Worm (Caenorhabditis elegans): Measurements from ENCODE around the gene T12D8.10.
A peak's percentile ranks its signal among the peaks of the same experiment; 100 is the strongest.

Gene T12D8.10

DNA sequence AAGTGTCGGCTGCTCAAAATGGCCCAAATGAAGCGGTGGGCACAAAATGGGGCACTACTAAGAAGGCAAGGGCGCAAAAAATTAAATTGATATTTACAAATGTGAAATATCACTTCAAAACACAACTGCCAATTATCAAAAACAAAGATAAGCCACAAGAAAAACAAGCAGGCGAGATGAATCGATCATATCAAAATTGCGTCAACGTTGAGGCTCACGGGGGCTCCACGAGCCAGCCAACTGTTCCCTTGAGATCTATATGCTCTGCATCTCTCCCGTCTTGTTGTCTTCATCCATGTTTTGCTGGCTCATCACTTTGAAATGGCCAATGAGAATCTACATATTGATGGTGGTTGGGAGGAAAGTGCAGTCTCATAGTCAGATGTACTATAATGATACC, 6.9 kb downstream of the T12D8.10 start:
- TF ChIP-seq swsn-7 (tag; optimal IDR thresholded peaks at IDR 0.05) (no peak), aha-1 (tag; optimal IDR thresholded peaks at IDR 0.05) (no peak), isw-1 (GFP tag; IDR thresholded peaks at IDR 0.05) (no peak), ceh-82 (tag; optimal IDR thresholded peaks at IDR 0.05) (no peak), unc-130 (tag; optimal IDR thresholded peaks at IDR 0.05) (peak; percentile 36), ets-5 (GFP tag; IDR thresholded peaks at IDR 0.05) (no peak), rnt-1 (tag; optimal IDR thresholded peaks at IDR 0.05) (peak; percentile 34), egl-27 (tag; optimal IDR thresholded peaks at IDR 0.05) (no peak), nhr-71 (tag; optimal IDR thresholded peaks at IDR 0.05) (peak; percentile 30), lin-14 (GFP tag; optimal IDR thresholded peaks at IDR 0.05) (peak; percentile 27), mdl-1 (tag; optimal IDR thresholded peaks at IDR 0.05) (peak in 1 of 2 experiments; percentile 16), pax-3 (tag; optimal IDR thresholded peaks at IDR 0.05) (no peak), nhr-237 (tag; optimal IDR thresholded peaks at IDR 0.05) (no peak)

DNA sequence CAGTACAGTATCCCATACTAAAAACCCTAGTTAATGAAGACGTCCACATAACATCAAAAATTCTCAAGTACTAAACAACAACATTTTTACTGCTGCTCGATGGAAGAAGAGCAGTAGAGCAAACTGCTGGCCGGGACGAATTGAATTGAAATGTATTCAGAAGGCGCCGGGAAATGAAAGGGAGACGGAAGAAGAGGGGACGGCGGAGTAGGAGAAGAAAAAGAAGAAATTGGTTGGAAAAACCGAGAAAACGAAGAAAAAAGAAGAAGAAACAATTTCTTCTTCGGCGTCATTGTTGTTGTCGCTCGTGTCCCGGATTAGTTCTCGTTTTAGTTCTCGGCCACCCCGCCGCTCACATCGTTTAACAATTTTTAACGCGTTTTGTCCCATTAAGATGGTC, 8.3 kb downstream of the T12D8.10 start:
- TF ChIP-seq hlh-17 (GFP tag; optimal IDR thresholded peaks at IDR 0.05; ENCODE audit: borderline replicate concordance) (no peak), alr-1 (tag; optimal IDR thresholded peaks at IDR 0.05; ENCODE audit: borderline replicate concordance) (no peak), unc-98 (GFP tag; IDR thresholded peaks at IDR 0.05) (no peak), nhr-11 (tag; optimal IDR thresholded peaks at IDR 0.05) (no peak), fkh-10 (GFP tag; optimal IDR thresholded peaks at IDR 0.05) (peak; percentile 30), nhr-237 (tag; optimal IDR thresholded peaks at IDR 0.05) (no peak), nhr-71 (tag; optimal IDR thresholded peaks at IDR 0.05) (no peak), lin-14 (GFP tag; optimal IDR thresholded peaks at IDR 0.05) (peak; percentile 50), fkh-4 (tag; optimal IDR thresholded peaks at IDR 0.05; ENCODE audit: borderline replicate concordance) (no peak), ets-5 (GFP tag; IDR thresholded peaks at IDR 0.05) (no peak), nhr-19 (GFP tag; conservative IDR thresholded peaks at IDR 0.05) (no peak), hlh-4 (tag; optimal IDR thresholded peaks at IDR 0.05) (no peak), mef-2 (tag; optimal IDR thresholded peaks at IDR 0.05) (no peak), aha-1 (tag; optimal IDR thresholded peaks at IDR 0.05) (no peak), ceh-90 (tag; optimal IDR thresholded peaks at IDR 0.05) (no peak), nhr-85 (tag) (no peak), xbp-1 (tag; optimal IDR thresholded peaks at IDR 0.05) (no peak), sptf-1 (tag; optimal IDR thresholded peaks at IDR 0.05) (no peak), nhr-12 (tag; optimal IDR thresholded peaks at IDR 0.05) (no peak), sox-4 (tag; optimal IDR thresholded peaks at IDR 0.05) (no peak), sup-37 (GFP tag; optimal IDR thresholded peaks at IDR 0.05) (no peak), ces-1 (GFP tag; optimal IDR thresholded peaks at IDR 0.05) (no peak), efl-1 (optimal IDR thresholded peaks at IDR 0.05) (no peak), efl-1 (GFP tag; optimal IDR thresholded peaks at IDR 0.05 in 1 of 2) (peak in 1 of 2 experiments; percentile 24)

DNA sequence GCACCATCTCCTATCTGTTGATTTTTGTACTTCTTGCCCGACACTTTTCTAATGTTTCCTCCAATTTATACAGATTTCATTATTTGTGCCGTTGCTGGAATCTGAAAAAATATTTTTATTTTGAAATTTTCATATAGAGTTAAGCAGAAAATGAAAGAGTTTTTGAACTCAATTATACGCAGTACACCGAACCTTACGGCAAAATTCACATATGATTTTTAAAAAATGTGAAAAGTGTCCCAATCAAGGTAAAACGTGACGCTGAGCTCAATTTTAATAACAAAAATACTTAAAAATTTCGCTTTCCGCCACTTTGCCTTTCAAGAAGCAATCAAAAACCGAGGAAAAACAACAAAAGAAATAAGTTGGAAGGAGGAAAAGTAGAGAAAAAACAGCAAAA, 11.4 kb downstream of the T12D8.10 start, which contains the start of gene arrd-17:
arrd-17 (minus strand) TSS at position 101 of the 400 bp plus-strand sequence.
- TF ChIP-seq hlh-17 (GFP tag; optimal IDR thresholded peaks at IDR 0.05; ENCODE audit: borderline replicate concordance), result no peak
- TF ChIP-seq vab-15 (tag; optimal IDR thresholded peaks at IDR 0.05), result no peak
- TF ChIP-seq elt-3 (tag; optimal IDR thresholded peaks at IDR 0.05), result no peak
- no peak for TF ChIP-seq lir-3 (tag; optimal IDR thresholded peaks at IDR 0.05; ENCODE audit: poor library complexity)
- TF ChIP-seq ceh-82 (tag; optimal IDR thresholded peaks at IDR 0.05), result no peak
- no peak for TF ChIP-seq fkh-10 (GFP tag; optimal IDR thresholded peaks at IDR 0.05)
- TF ChIP-seq nhr-20 (tag; optimal IDR thresholded peaks at IDR 0.05), result no peak
- TF ChIP-seq unc-30 (tag; optimal IDR thresholded peaks at IDR 0.05), result no peak
- no peak for TF ChIP-seq tbx-2 (tag; optimal IDR thresholded peaks at IDR 0.05)
- no peak for TF ChIP-seq C34B4.2 (tag; optimal IDR thresholded peaks at IDR 0.05)
- TF ChIP-seq F16B12.6 (tag; optimal IDR thresholded peaks at IDR 0.05), result no peak
- no peak for TF ChIP-seq rnt-1 (tag; optimal IDR thresholded peaks at IDR 0.05)
- no peak for TF ChIP-seq zag-1 (tag; optimal IDR thresholded peaks at IDR 0.05)
- no peak for TF ChIP-seq ceh-88 (GFP tag; IDR thresholded peaks at IDR 0.05)
- TF ChIP-seq Y116A8C.19 (tag; optimal IDR thresholded peaks at IDR 0.05; ENCODE audit: borderline replicate concordance), result no peak
- no peak for TF ChIP-seq ztf-4 (tag; optimal IDR thresholded peaks at IDR 0.05)
- no peak for TF ChIP-seq lin-15B (tag; optimal IDR thresholded peaks at IDR 0.05)
- TF ChIP-seq lin-39 (tag; optimal IDR thresholded peaks at IDR 0.05), result no peak
- TF ChIP-seq nhr-28 (tag; optimal IDR thresholded peaks at IDR 0.05), result no peak

Data from whole organism, L1 larva.